Fruit fly (Drosophila melanogaster) whole organism, embryonic: Measurements from ENCODE around the gene CG9008.

Source experiments
- BEAF-32 ChIP-seq: fragments of 200-800 bp; sonication (Bioruptor generic); optimal IDR thresholded peaks from 3 replicates; lab custom pipeline; 2017; ENCODE audit warnings: missing biosample characterization, missing genetic modification characterization, mild to moderate bottlenecking, moderate library complexity, missing genetic modification reagents
- CG11504 ChIP-seq: fragments of 200-800 bp; sonication (Bioruptor generic); optimal IDR thresholded peaks from 3 replicates; lab custom pipeline; 2019; ENCODE audit warnings: missing biosample characterization, mild to moderate bottlenecking, missing genetic modification characterization, moderate library complexity
- CG11560 ChIP-seq: fragments of 200-800 bp; sonication (Bioruptor generic); IDR thresholded peaks from 3 replicates; pipeline ENCODE4 v1.3.6; 2022; ENCODE audit warnings: missing biosample characterization, missing genetic modification characterization
- CG12155 ChIP-seq: fragments of 200-800 bp; sonication (Bioruptor generic); optimal IDR thresholded peaks from 3 replicates; lab custom pipeline; 2016; ENCODE audit warnings: missing biosample characterization, missing genetic modification characterization
- CG14441 ChIP-seq: fragments of 200-800 bp; sonication (Bioruptor generic); IDR thresholded peaks from 2 replicates; pipeline ENCODE4 v1.3.6; 2022; ENCODE audit warnings: missing biosample characterization, missing genetic modification characterization
- CG14860 ChIP-seq: fragments of 200-800 bp; sonication (Bioruptor generic); IDR thresholded peaks from 3 replicates; pipeline ENCODE4 v1.3.6; 2022; ENCODE audit warnings: missing biosample characterization, missing genetic modification characterization; ENCODE audit not compliant: partially characterized antibody
- CG15073 ChIP-seq: fragments of 200-800 bp; sonication (Bioruptor generic); optimal IDR thresholded peaks from 2 replicates; lab custom pipeline; 2016; ENCODE audit warnings: missing biosample characterization, missing genetic modification characterization
- CG16779 ChIP-seq: fragments of 200-800 bp; sonication (Bioruptor generic); IDR thresholded peaks from 2 replicates; pipeline ENCODE4 v1.3.6; 2022; ENCODE audit warnings: missing biosample characterization, missing genetic modification characterization
- CG17361 ChIP-seq: fragments of 200-800 bp; sonication (Bioruptor generic); IDR thresholded peaks from 3 replicates; pipeline ENCODE4 v1.3.6; 2022; ENCODE audit warnings: missing biosample characterization, missing genetic modification characterization
- CG18619 ChIP-seq: fragments of 200-800 bp; sonication (Bioruptor generic); optimal IDR thresholded peaks from 3 replicates; lab custom pipeline; 2017; ENCODE audit warnings: missing biosample characterization, mild to moderate bottlenecking, missing genetic modification characterization
- CG2678 ChIP-seq: fragments of 200-800 bp; sonication (Bioruptor generic); optimal IDR thresholded peaks from 3 replicates; lab custom pipeline; 2019; ENCODE audit warnings: missing biosample characterization, mild to moderate bottlenecking, missing genetic modification characterization, moderate library complexity
- CG34422 ChIP-seq: fragments of 200-800 bp; sonication (Bioruptor generic); IDR thresholded peaks from 3 replicates; pipeline ENCODE4 v1.3.6; 2022; ENCODE audit warnings: missing biosample characterization, missing genetic modification characterization
- CG3995 ChIP-seq: fragments of 200-800 bp; sonication (Bioruptor generic); optimal IDR thresholded peaks from 3 replicates; lab custom pipeline; 2016; ENCODE audit warnings: missing biosample characterization, missing genetic modification characterization
- CG6254 ChIP-seq: fragments of 200-800 bp; sonication (Bioruptor generic); optimal IDR thresholded peaks from 3 replicates; lab custom pipeline; 2017; ENCODE audit warnings: mild to moderate bottlenecking, missing biosample characterization, missing genetic modification reagents, missing genetic modification characterization
- CG6654 ChIP-seq: fragments of 200-800 bp; sonication (Bioruptor generic); optimal IDR thresholded peaks from 2 replicates; lab custom pipeline; 2017; ENCODE audit warnings: missing biosample characterization, mild to moderate bottlenecking, missing genetic modification characterization
- CG6765 ChIP-seq: fragments of 200-800 bp; sonication (Bioruptor generic); optimal IDR thresholded peaks from 3 replicates; lab custom pipeline; 2017; ENCODE audit warnings: missing biosample characterization, mild to moderate bottlenecking, missing genetic modification characterization
- CG6791 ChIP-seq: fragments of 200-800 bp; sonication (Bioruptor generic); IDR thresholded peaks from 3 replicates; pipeline ENCODE4 v1.3.6; 2022; ENCODE audit warnings: missing biosample characterization, missing genetic modification characterization; ENCODE audit not compliant: partially characterized antibody
- CG6813 ChIP-seq: fragments of 200-800 bp; sonication (Bioruptor generic); optimal IDR thresholded peaks from 2 replicates; lab custom pipeline; 2017; ENCODE audit warnings: missing biosample characterization, missing genetic modification characterization, mild to moderate bottlenecking, moderate library complexity, missing genetic modification reagents
- CG7372 ChIP-seq: fragments of 200-800 bp; sonication (Bioruptor generic); IDR thresholded peaks from 2 replicates; pipeline ENCODE4 v1.3.6; 2022; ENCODE audit warnings: missing biosample characterization, missing genetic modification characterization
- CG7839 ChIP-seq: fragments of 200-800 bp; sonication (Bioruptor generic); optimal IDR thresholded peaks from 3 replicates; lab custom pipeline; 2018; ENCODE audit warnings: missing biosample characterization, mild to moderate bottlenecking, missing genetic modification characterization, moderate library complexity
- CG7963 ChIP-seq: fragments of 200-800 bp; sonication (Bioruptor generic); IDR thresholded peaks from 3 replicates; pipeline ENCODE4 v1.3.6; 2022; ENCODE audit warnings: missing biosample characterization, missing genetic modification characterization; ENCODE audit not compliant: partially characterized antibody
- Dad ChIP-seq: fragments of 200-800 bp; sonication (Bioruptor generic); optimal IDR thresholded peaks from 3 replicates; lab custom pipeline; 2016; ENCODE audit warnings: missing biosample characterization, missing genetic modification characterization
- Dfd ChIP-seq, 2 experiments: fragments of >200 bp; optimal IDR thresholded peaks; 2 replicates each; lab custom pipeline; 2017; ENCODE audit warnings: missing biosample characterization in 2 of 2, missing genetic modification characterization in 2 of 2
- Hey ChIP-seq: fragments of 200-800 bp; sonication (Bioruptor generic); optimal IDR thresholded peaks from 3 replicates; lab custom pipeline; 2018; ENCODE audit warnings: missing biosample characterization, mild to moderate bottlenecking, missing genetic modification characterization
- Mad ChIP-seq: fragments of 200-800 bp; sonication (Bioruptor generic); optimal IDR thresholded peaks from 2 replicates; lab custom pipeline; 2016; ENCODE audit warnings: missing biosample characterization, missing genetic modification characterization
- Oli ChIP-seq: fragments of 200-800 bp; sonication (Bioruptor generic); optimal IDR thresholded peaks from 2 replicates; lab custom pipeline; 2018; ENCODE audit warnings: missing biosample characterization, mild to moderate bottlenecking, missing genetic modification characterization, moderate library complexity
- TFAM ChIP-seq: fragments of 200-800 bp; sonication (Bioruptor generic); optimal IDR thresholded peaks from 2 replicates; lab custom pipeline; 2017; ENCODE audit warnings: missing biosample characterization, missing genetic modification characterization, inconsistent platforms
- abd-A ChIP-seq: fragments of 200-800 bp; sonication (Bioruptor generic); optimal IDR thresholded peaks from 3 replicates; lab custom pipeline; 2019; ENCODE audit warnings: missing biosample characterization, mild to moderate bottlenecking, missing genetic modification characterization, moderate library complexity
- al ChIP-seq: fragments of 200-800 bp; sonication (Bioruptor generic); IDR thresholded peaks from 2 replicates; pipeline ENCODE4 v1.3.6; 2022; ENCODE audit warnings: missing biosample characterization, missing genetic modification characterization
- ap ChIP-seq: fragments of 200-800 bp; sonication (Bioruptor generic); IDR thresholded peaks from 2 replicates; pipeline ENCODE4 v1.3.6; 2022; ENCODE audit warnings: missing biosample characterization, missing genetic modification characterization
- bbx ChIP-seq: fragments of 200-800 bp; sonication (Bioruptor generic); IDR thresholded peaks from 2 replicates; pipeline ENCODE4 v1.3.6; 2022; ENCODE audit warnings: missing biosample characterization, missing genetic modification characterization; ENCODE audit not compliant: partially characterized antibody
- br ChIP-seq: fragments of >200 bp; optimal IDR thresholded peaks from 2 replicates; lab custom pipeline; 2017
- chinmo ChIP-seq: fragments of 200-800 bp; sonication (Bioruptor generic); IDR thresholded peaks from 4 replicates; pipeline ENCODE4 v1.3.6; 2022; ENCODE audit warnings: missing biosample characterization, missing genetic modification characterization; ENCODE audit not compliant: partially characterized antibody
- da ChIP-seq: fragments of 200-800 bp; sonication (Bioruptor generic); optimal IDR thresholded peaks from 2 replicates; lab custom pipeline; 2016; ENCODE audit warnings: missing biosample characterization, missing genetic modification characterization
- eyg ChIP-seq: fragments of 200-800 bp; sonication (Bioruptor generic); optimal IDR thresholded peaks from 3 replicates; lab custom pipeline; 2016; ENCODE audit warnings: missing biosample characterization, missing genetic modification characterization
- fd3F ChIP-seq: fragments of 200-800 bp; sonication (Bioruptor generic); optimal IDR thresholded peaks from 2 replicates; lab custom pipeline; 2018; ENCODE audit warnings: missing biosample characterization, mild to moderate bottlenecking, missing genetic modification characterization, moderate library complexity
- gro ChIP-seq: fragments of 200-800 bp; sonication (Bioruptor generic); optimal IDR thresholded peaks from 2 replicates; lab custom pipeline; 2016; ENCODE audit warnings: missing biosample characterization, missing genetic modification characterization
- klu ChIP-seq: fragments of 200-800 bp; sonication (Bioruptor generic); IDR thresholded peaks from 2 replicates; pipeline ENCODE4 v1.3.6; 2022; ENCODE audit warnings: missing biosample characterization, missing genetic modification characterization
- knrl ChIP-seq: fragments of 200-800 bp; sonication (Bioruptor generic); IDR thresholded peaks from 3 replicates; pipeline ENCODE4 v1.3.6; 2022; ENCODE audit warnings: missing biosample characterization, missing genetic modification characterization; ENCODE audit not compliant: partially characterized antibody
- lbe ChIP-seq: fragments of 200-800 bp; sonication (Bioruptor generic); optimal IDR thresholded peaks from 2 replicates; lab custom pipeline; 2016; ENCODE audit warnings: missing biosample characterization, mild to moderate bottlenecking, missing genetic modification characterization
- lola ChIP-seq, 3 experiments: fragments of >200 bp in 2 of 3; fragments of 200-800 bp in 1 of 3; sonication (Bioruptor generic) in 1 of 3; optimal IDR thresholded peaks; 2 replicates each; lab custom pipeline; 2017 to 2019; ENCODE audit warnings: missing biosample characterization in 3 of 3, missing genetic modification characterization in 3 of 3, mild to moderate bottlenecking in 1 of 3, moderate library complexity in 1 of 3
- mld ChIP-seq: fragments of 200-800 bp; sonication (Bioruptor generic); IDR thresholded peaks from 3 replicates; pipeline ENCODE4 v1.3.6; 2022; ENCODE audit warnings: missing biosample characterization, missing genetic modification characterization; ENCODE audit not compliant: partially characterized antibody
- nerfin-2 ChIP-seq: fragments of 200-800 bp; sonication (Bioruptor generic); IDR thresholded peaks from 2 replicates; pipeline ENCODE4 v1.3.6; 2022; ENCODE audit warnings: missing biosample characterization, missing genetic modification characterization; ENCODE audit not compliant: partially characterized antibody
- pzg ChIP-seq: fragments of 200-800 bp; sonication (Bioruptor generic); optimal IDR thresholded peaks from 3 replicates; lab custom pipeline; 2018; ENCODE audit warnings: missing biosample characterization, mild to moderate bottlenecking, missing genetic modification characterization, moderate library complexity
- sens-2 ChIP-seq: fragments of 200-800 bp; sonication (Bioruptor generic); IDR thresholded peaks from 2 replicates; pipeline ENCODE4 v1.3.6; 2022; ENCODE audit warnings: missing biosample characterization, missing genetic modification characterization
- sug ChIP-seq: fragments of 200-800 bp; optimal IDR thresholded peaks from 2 replicates; lab custom pipeline; 2019; ENCODE audit warnings: missing biosample characterization, mild to moderate bottlenecking, missing genetic modification characterization, moderate library complexity
- toy ChIP-seq: fragments of 200-800 bp; sonication (Bioruptor generic); IDR thresholded peaks from 2 replicates; pipeline ENCODE4 v1.3.6; 2022; ENCODE audit warnings: missing biosample characterization, missing genetic modification characterization
- unc-4 ChIP-seq: fragments of 200-800 bp; sonication (Bioruptor generic); IDR thresholded peaks from 2 replicates; pipeline ENCODE4 v1.3.6; 2022; ENCODE audit warnings: missing biosample characterization, missing genetic modification characterization; ENCODE audit not compliant: partially characterized antibody
- z ChIP-seq: fragments of 200-800 bp; sonication (Bioruptor generic); IDR thresholded peaks from 3 replicates; pipeline ENCODE4 v1.3.6; 2022; ENCODE audit warnings: missing biosample characterization, missing genetic modification characterization
- zfh1 ChIP-seq: fragments of 200-800 bp; sonication (Bioruptor generic); IDR thresholded peaks from 3 replicates; pipeline ENCODE4 v1.3.6; 2022; ENCODE audit warnings: missing biosample characterization, missing genetic modification characterization

Gene CG9008

dm6 chr2L:13784155-13784681 lies 4.3 kb upstream of the CG9008 start, which contains the start of gene CG16890 (continued):
- TF ChIP-seq CG34422 (GFP tag; lab: Robert Waterston, UW) (peak; percentile 6; the same call in 1 of the 3 replicates), unc-4 (no peak), bbx (GFP tag; lab: Robert Waterston, UW) (0 out of 2 replicates have a peak, but pooled peaks have one; percentile 41), toy (GFP tag; lab: Robert Waterston, UW) (no peak), sens-2 (GFP tag; lab: Robert Waterston, UW) (no peak), eyg (no peak), CG6254 (GFP tag; lab: Kevin White, UChicago) (no peak), sug (tag; lab: Kevin White, UChicago) (peak; percentile 36), lola (GFP tag; optimal IDR thresholded peaks at IDR 0.05; lab: Kevin White, UChicago) (no peak), CG14441 (GFP tag; lab: Robert Waterston, UW) (no peak), z (GFP tag; lab: Robert Waterston, UW) (no peak), CG16779 (GFP tag; lab: Robert Waterston, UW) (no peak), TFAM (GFP tag; lab: Kevin White, UChicago) (no peak), CG7839 (no peak), Dfd (GFP tag; optimal IDR thresholded peaks at IDR 0.05; lab: Kevin White, UChicago) (no peak), CG6654 (GFP tag; lab: Kevin White, UChicago) (no peak), Dad (GFP tag; lab: Kevin White, UChicago) (no peak), Hey (no peak), CG11504 (tag; lab: Kevin White, UChicago) (no peak), Mad (GFP tag; lab: Kevin White, UChicago) (no peak), CG14860 (0 out of 3 replicates have a peak, but pooled peaks have one; percentile 7), Oli (tag; lab: Kevin White, UChicago) (no peak), CG18619 (GFP tag; lab: Kevin White, UChicago) (no peak), klu (GFP tag; lab: Robert Waterston, UW) (no peak), knrl (GFP tag; lab: Robert Waterston, UW) (0 out of 3 replicates have a peak, but pooled peaks have one; percentile 6), zfh1 (GFP tag; lab: Robert Waterston, UW) (no peak), CG6765 (no peak), BEAF-32 (GFP tag; lab: Kevin White, UChicago) (no peak), pzg (peak; percentile 7), CG11560 (tag; lab: Robert Waterston, UW) (no peak), CG7963 (GFP tag; lab: Robert Waterston, UW) (0 out of 3 replicates have a peak, but pooled peaks have one; percentile 36), ap (no peak), chinmo (GFP tag; lab: Robert Waterston, UW) (no peak), abd-A (tag; lab: Kevin White, UChicago) (no peak), al (GFP tag; lab: Robert Waterston, UW) (no peak), CG6791 (GFP tag; lab: Robert Waterston, UW) (peak; percentile 50; the same call in 1 of the 3 replicates), mld (GFP tag; lab: Robert Waterston, UW) (no peak), CG3995 (GFP tag; lab: Kevin White, UChicago) (peak; percentile 81), br (lab: Kevin White, UChicago) (no peak), nerfin-2 (GFP tag; lab: Robert Waterston, UW) (no peak), CG15073 (GFP tag; lab: Kevin White, UChicago) (no peak), CG7372 (GFP tag; lab: Robert Waterston, UW) (no peak), fd3F (GFP tag; lab: Kevin White, UChicago) (no peak), gro (no peak), CG12155 (no peak), lbe (GFP tag; lab: Kevin White, UChicago) (no peak), CG6813 (no peak), da (no peak), CG2678 (tag; lab: Kevin White, UChicago) (no peak), CG17361 (GFP tag; lab: Robert Waterston, UW) (no peak)
